Fruit fly (Drosophila melanogaster): ENCODE results near the gene Sdic2.
"Not testable (repeated sequence)": the region's sequence is repeated elsewhere in the genome, so short reads cannot be mapped to it uniquely, and the experiment has no call there.

DNA sequence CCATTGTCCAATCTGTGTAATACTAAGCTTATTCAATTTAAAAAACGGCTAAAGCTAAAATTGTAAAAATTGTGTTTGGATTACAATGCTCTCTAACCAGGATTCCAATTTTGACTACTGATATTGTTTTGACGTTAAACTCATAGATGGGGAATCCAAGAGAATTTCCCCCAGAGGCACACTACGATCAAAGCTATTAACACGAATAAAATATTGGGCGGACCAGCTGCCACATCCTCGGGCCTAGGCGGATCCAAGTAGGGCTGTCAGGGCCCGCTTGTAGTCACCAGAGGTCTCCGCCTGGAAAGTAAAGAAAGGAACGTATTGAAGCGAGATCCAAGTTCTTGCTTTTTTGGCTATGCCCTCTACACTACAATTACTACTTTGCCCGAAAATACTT lies 15.5 kb upstream of the Sdic2 start, which contains the start of gene SdicA:
- not testable (repeated sequence) for TF ChIP-seq Myc, h, psq (optimal IDR thresholded peaks at IDR 0.05)
